Fruit fly (Drosophila melanogaster) whole organism: Measurements from ENCODE around the gene Cyp4d21.

ENCODE experiments used
- CG8478 ChIP-seq: fragments of >200 bp; optimal IDR thresholded peaks from 2 replicates; lab custom pipeline; 2018; ENCODE audit warnings: inconsistent platforms
- pan ChIP-seq: fragments of >200 bp; optimal IDR thresholded peaks from 2 replicates; lab custom pipeline; 2017
- psq ChIP-seq: fragments of >200 bp; optimal IDR thresholded peaks from 2 replicates; lab custom pipeline; 2017
- usp ChIP-seq: fragments of >200 bp; optimal IDR thresholded peaks from 2 replicates; lab custom pipeline; 2017; ENCODE audit warnings: missing biosample characterization, missing genetic modification characterization, mixed read lengths

DNA sequence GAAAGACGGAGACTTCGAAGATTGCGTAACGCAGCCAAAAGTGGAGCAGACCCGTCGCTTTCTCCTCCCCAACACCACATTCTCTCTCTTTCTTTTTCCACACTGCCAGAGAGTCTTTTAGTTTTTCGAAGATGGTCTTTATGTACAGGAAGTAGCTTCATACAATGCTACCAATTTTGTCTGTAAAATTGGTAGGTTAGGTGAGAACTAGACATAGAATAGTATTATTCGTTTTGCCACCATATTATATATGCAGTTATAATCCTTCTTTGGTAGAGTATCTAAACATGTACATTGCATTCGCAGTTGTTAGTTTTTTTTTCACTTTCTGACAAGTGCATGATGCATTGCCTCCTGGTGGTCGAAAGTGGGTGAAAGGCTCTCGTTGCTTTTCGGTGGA lies 8.0 kb upstream of the Cyp4d21 start:
- TF ChIP-seq psq (lab: Kevin White, UChicago) (no peak), usp (GFP tag; lab: Kevin White, UChicago) (no peak), CG8478 (lab: Kevin White, UChicago) (no peak), pan (lab: Kevin White, UChicago) (no peak)
